Fruit fly (Drosophila melanogaster): ENCODE results near the gene P58IPK.

Gene P58IPK

dm6 chr3R:9563240-9563992, 23.3 kb upstream of the P58IPK start, which contains the start of the genes CG9393 and Vps45:
Gene CG9393, minus strand, starts transcription at chr3R:9563673.
Gene Vps45, plus strand, starts transcription at chr3R:9563924.
- TF ChIP-seq usp (GFP tag; optimal IDR thresholded peaks at IDR 0.05) (no peak), EcR (GFP tag; optimal IDR thresholded peaks at IDR 0.05) (no peak), psq (optimal IDR thresholded peaks at IDR 0.05) (no peak), Dll (optimal IDR thresholded peaks at IDR 0.05) (no peak), pan (optimal IDR thresholded peaks at IDR 0.05) (no peak), CG8478 (optimal IDR thresholded peaks at IDR 0.05) (no peak)

- TF ChIP-seq EcR (GFP tag; optimal IDR thresholded peaks at IDR 0.05) = no peak
- TF ChIP-seq pan (optimal IDR thresholded peaks at IDR 0.05) = no peak
- no peak for TF ChIP-seq Dll (optimal IDR thresholded peaks at IDR 0.05)
- no peak for TF ChIP-seq CG8478 (optimal IDR thresholded peaks at IDR 0.05)
- TF ChIP-seq usp (GFP tag; optimal IDR thresholded peaks at IDR 0.05) = no peak
- no peak for TF ChIP-seq psq (optimal IDR thresholded peaks at IDR 0.05)
Measured at dm6 chr3R:9565895-9566294, 20.8 kb upstream of the P58IPK start, which contains the start of gene CG16789. Gene CG16789, plus strand, starts transcription at chr3R:9566195.

dm6 chr3R:9570114-9570513, 16.6 kb upstream of the P58IPK start, which contains the start of gene CG16790:
Gene CG16790, minus strand, starts transcription at chr3R:9570214.
- TF ChIP-seq CG8478 (optimal IDR thresholded peaks at IDR 0.05) (no peak), usp (GFP tag; optimal IDR thresholded peaks at IDR 0.05) (no peak), EcR (GFP tag; optimal IDR thresholded peaks at IDR 0.05) (no peak), psq (optimal IDR thresholded peaks at IDR 0.05) (no peak), Dll (optimal IDR thresholded peaks at IDR 0.05) (no peak), pan (optimal IDR thresholded peaks at IDR 0.05) (no peak)

dm6 chr3R:9570657-9571056, 16.1 kb upstream of the P58IPK start:
- TF ChIP-seq Dll (optimal IDR thresholded peaks at IDR 0.05) (no peak), usp (GFP tag; optimal IDR thresholded peaks at IDR 0.05) (no peak), pan (optimal IDR thresholded peaks at IDR 0.05) (no peak), EcR (GFP tag; optimal IDR thresholded peaks at IDR 0.05) (no peak), CG8478 (optimal IDR thresholded peaks at IDR 0.05) (no peak), psq (optimal IDR thresholded peaks at IDR 0.05) (no peak)

- TF ChIP-seq pan (optimal IDR thresholded peaks at IDR 0.05) (no peak), EcR (GFP tag; optimal IDR thresholded peaks at IDR 0.05) (no peak), usp (GFP tag; optimal IDR thresholded peaks at IDR 0.05) (no peak), Dll (optimal IDR thresholded peaks at IDR 0.05) (no peak), psq (optimal IDR thresholded peaks at IDR 0.05) (no peak), CG8478 (optimal IDR thresholded peaks at IDR 0.05) (no peak)
Measured at dm6 chr3R:9571523-9571922, 15.2 kb upstream of the P58IPK start, which contains the start of gene CG9396. Gene CG9396, minus strand, starts transcription at chr3R:9571623.

dm6 chr3R:9572929-9573811, 13.6 kb upstream of the P58IPK start:
- TF ChIP-seq psq (optimal IDR thresholded peaks at IDR 0.05) (no peak), pan (optimal IDR thresholded peaks at IDR 0.05) (no peak), CG8478 (optimal IDR thresholded peaks at IDR 0.05) (no peak), EcR (GFP tag; optimal IDR thresholded peaks at IDR 0.05) (no peak), usp (GFP tag; optimal IDR thresholded peaks at IDR 0.05) (no peak), Dll (optimal IDR thresholded peaks at IDR 0.05) (no peak)

- TF ChIP-seq CG8478 (optimal IDR thresholded peaks at IDR 0.05) (no peak), pan (optimal IDR thresholded peaks at IDR 0.05) (no peak), usp (GFP tag; optimal IDR thresholded peaks at IDR 0.05) (no peak), psq (optimal IDR thresholded peaks at IDR 0.05) (no peak), Dll (optimal IDR thresholded peaks at IDR 0.05) (no peak), EcR (GFP tag; optimal IDR thresholded peaks at IDR 0.05) (no peak)
Measured at dm6 chr3R:9573812-9574587, 12.7 kb upstream of the P58IPK start, which contains the start of gene CG9399. Gene CG9399, minus strand, starts transcription at chr3R:9574211.

dm6 chr3R:9577382-9578137, 9.2 kb upstream of the P58IPK start, which contains the start of the genes Kap-alpha3 and Son:
Gene Kap-alpha3, minus strand, starts transcription at chr3R:9577733.
Gene Son, plus strand, starts transcription at chr3R:9578042.
- no peak for TF ChIP-seq Dll (optimal IDR thresholded peaks at IDR 0.05)
- no peak for TF ChIP-seq psq (optimal IDR thresholded peaks at IDR 0.05)
- TF ChIP-seq EcR (GFP tag; optimal IDR thresholded peaks at IDR 0.05) = no peak
- TF ChIP-seq CG8478 (optimal IDR thresholded peaks at IDR 0.05) = no peak
- TF ChIP-seq usp (GFP tag; optimal IDR thresholded peaks at IDR 0.05) = no peak
- no peak for TF ChIP-seq pan (optimal IDR thresholded peaks at IDR 0.05)

dm6 chr3R:9581089-9581520, 5.6 kb upstream of the P58IPK start, which contains the start of gene CG8301:
Gene CG8301, plus strand, starts transcription at chr3R:9581306.
- TF ChIP-seq Dll (optimal IDR thresholded peaks at IDR 0.05) (no peak), usp (GFP tag; optimal IDR thresholded peaks at IDR 0.05) (no peak), psq (optimal IDR thresholded peaks at IDR 0.05) (no peak), pan (optimal IDR thresholded peaks at IDR 0.05) (no peak), CG8478 (optimal IDR thresholded peaks at IDR 0.05) (no peak), EcR (GFP tag; optimal IDR thresholded peaks at IDR 0.05) (no peak)

- TF ChIP-seq CG8478 (optimal IDR thresholded peaks at IDR 0.05) (no peak), psq (optimal IDR thresholded peaks at IDR 0.05) (no peak), usp (GFP tag; optimal IDR thresholded peaks at IDR 0.05) (no peak), Dll (optimal IDR thresholded peaks at IDR 0.05) (no peak), pan (optimal IDR thresholded peaks at IDR 0.05) (no peak), EcR (GFP tag; optimal IDR thresholded peaks at IDR 0.05) (no peak)
Measured at dm6 chr3R:9581973-9582372, 4.8 kb upstream of the P58IPK start.
